Fruit fly (Drosophila melanogaster) whole organism, embryonic: ENCODE data around the gene Slob.

Experiments used
- Asciz ChIP-seq: fragments of 200-800 bp; sonication (Bioruptor generic); optimal IDR thresholded peaks from 2 replicates; lab custom pipeline; 2017; ENCODE audit warnings: missing biosample characterization, mild to moderate bottlenecking, missing genetic modification characterization, missing genetic modification reagents
- Atf6 ChIP-seq: fragments of 200-800 bp; sonication (Bioruptor generic); IDR thresholded peaks from 2 replicates; pipeline ENCODE4 v1.3.6; 2022; ENCODE audit warnings: missing biosample characterization, missing genetic modification characterization
- CG1024 ChIP-seq: fragments of 200-800 bp; sonication (Bioruptor generic); IDR thresholded peaks from 2 replicates; pipeline ENCODE4 v1.3.6; 2022; ENCODE audit warnings: missing biosample characterization, missing genetic modification characterization
- CG1233 ChIP-seq: fragments of 200-800 bp; sonication (Bioruptor generic); optimal IDR thresholded peaks from 4 replicates; lab custom pipeline; 2018; ENCODE audit warnings: missing biosample characterization, mild to moderate bottlenecking, missing genetic modification characterization
- CG14667 ChIP-seq: fragments of 200-800 bp; sonication (Bioruptor generic); IDR thresholded peaks from 2 replicates; pipeline ENCODE4 v1.3.6; 2022; ENCODE audit warnings: missing biosample characterization, missing genetic modification characterization
- CG14710 ChIP-seq: fragments of 200-800 bp; sonication (Bioruptor generic); optimal IDR thresholded peaks from 3 replicates; lab custom pipeline; 2019; ENCODE audit warnings: missing biosample characterization, mild to moderate bottlenecking, missing genetic modification characterization, moderate library complexity
- CG15601 ChIP-seq: fragments of 200-800 bp; sonication (Bioruptor generic); optimal IDR thresholded peaks from 3 replicates; lab custom pipeline; 2019; ENCODE audit warnings: missing biosample characterization, mild to moderate bottlenecking, missing genetic modification characterization, moderate library complexity
- CG15696 ChIP-seq: fragments of 200-800 bp; sonication (Bioruptor generic); optimal IDR thresholded peaks from 2 replicates; lab custom pipeline; 2019; ENCODE audit warnings: missing biosample characterization, mild to moderate bottlenecking, missing genetic modification characterization, moderate library complexity
- CG1603 ChIP-seq: fragments of 200-800 bp; sonication (Bioruptor generic); optimal IDR thresholded peaks from 2 replicates; lab custom pipeline; 2019; ENCODE audit warnings: missing biosample characterization, mild to moderate bottlenecking, missing genetic modification characterization, moderate library complexity
- CG17186 ChIP-seq: fragments of 200-800 bp; sonication (Bioruptor generic); optimal IDR thresholded peaks from 3 replicates; lab custom pipeline; 2017; ENCODE audit warnings: missing biosample characterization, missing genetic modification reagents, missing genetic modification characterization
- CG17568 ChIP-seq: fragments of 200-800 bp; sonication (Bioruptor generic); optimal IDR thresholded peaks from 2 replicates; lab custom pipeline; 2018; ENCODE audit warnings: missing biosample characterization, mild to moderate bottlenecking, missing genetic modification characterization, moderate library complexity
- CG17829 ChIP-seq: fragments of 200-800 bp; optimal IDR thresholded peaks from 2 replicates; lab custom pipeline; 2019; ENCODE audit warnings: missing biosample characterization, mild to moderate bottlenecking, missing genetic modification characterization, moderate library complexity
- CG18262 ChIP-seq: fragments of 200-800 bp; optimal IDR thresholded peaks from 3 replicates; lab custom pipeline; 2019; ENCODE audit warnings: missing biosample characterization, mild to moderate bottlenecking, missing genetic modification characterization, moderate library complexity
- CG18599 ChIP-seq: fragments of 200-800 bp; sonication (Bioruptor generic); optimal IDR thresholded peaks from 3 replicates; lab custom pipeline; 2017; ENCODE audit warnings: missing biosample characterization, missing genetic modification characterization, mild to moderate bottlenecking, moderate library complexity, missing genetic modification reagents
- CG2202 ChIP-seq: fragments of 200-800 bp; sonication (Bioruptor generic); optimal IDR thresholded peaks from 2 replicates; lab custom pipeline; 2018; ENCODE audit warnings: missing biosample characterization, mild to moderate bottlenecking, missing genetic modification characterization
- CG2678 ChIP-seq: fragments of 200-800 bp; sonication (Bioruptor generic); optimal IDR thresholded peaks from 3 replicates; lab custom pipeline; 2019; ENCODE audit warnings: missing biosample characterization, mild to moderate bottlenecking, missing genetic modification characterization, moderate library complexity
- CG33213 ChIP-seq: fragments of 200-800 bp; sonication (Bioruptor generic); optimal IDR thresholded peaks from 3 replicates; lab custom pipeline; 2016; ENCODE audit warnings: missing biosample characterization, missing genetic modification characterization
- CG33557 ChIP-seq: fragments of 200-800 bp; sonication (Bioruptor generic); optimal IDR thresholded peaks from 2 replicates; lab custom pipeline; 2019; ENCODE audit warnings: missing biosample characterization, mild to moderate bottlenecking, missing genetic modification characterization, moderate library complexity
- CG5245 ChIP-seq: fragments of 200-800 bp; sonication (Bioruptor generic); optimal IDR thresholded peaks from 3 replicates; lab custom pipeline; 2016; ENCODE audit warnings: missing biosample characterization, missing genetic modification characterization
- CG6683 ChIP-seq: fragments of 200-800 bp; sonication (Bioruptor generic); optimal IDR thresholded peaks from 2 replicates; lab custom pipeline; 2017; ENCODE audit warnings: missing biosample characterization, mild to moderate bottlenecking, missing genetic modification characterization, missing genetic modification reagents
- CG8290 ChIP-seq, 3 experiments: fragments of 200-800 bp; sonication (Bioruptor generic); optimal IDR thresholded peaks; 2 replicates each; lab custom pipeline; 2016 to 2019; ENCODE audit warnings: missing biosample characterization in 3 of 3, missing genetic modification characterization in 3 of 3, mild to moderate bottlenecking in 2 of 3, moderate library complexity in 1 of 3
- CG9727 ChIP-seq: fragments of 200-800 bp; sonication (Bioruptor generic); optimal IDR thresholded peaks from 3 replicates; lab custom pipeline; 2017; ENCODE audit warnings: missing biosample characterization, mild to moderate bottlenecking, missing genetic modification characterization
- Camta ChIP-seq: fragments of 200-800 bp; sonication (Bioruptor generic); optimal IDR thresholded peaks from 2 replicates; lab custom pipeline; 2016; ENCODE audit warnings: missing biosample characterization, missing genetic modification characterization
- Hmr ChIP-seq: fragments of 200-800 bp; sonication (Bioruptor generic); optimal IDR thresholded peaks from 3 replicates; lab custom pipeline; 2017; ENCODE audit warnings: mild to moderate bottlenecking, missing biosample characterization, missing genetic modification reagents, missing genetic modification characterization
- Meics ChIP-seq: fragments of 200-800 bp; sonication (Bioruptor generic); optimal IDR thresholded peaks from 2 replicates; lab custom pipeline; 2017; ENCODE audit warnings: missing biosample characterization, mild to moderate bottlenecking, missing genetic modification characterization
- PHDP ChIP-seq: fragments of 200-800 bp; sonication (Bioruptor generic); optimal IDR thresholded peaks from 3 replicates; lab custom pipeline; 2018; ENCODE audit warnings: missing biosample characterization, mild to moderate bottlenecking, missing genetic modification characterization, moderate library complexity
- Six4 ChIP-seq: fragments of 200-800 bp; sonication (Bioruptor generic); optimal IDR thresholded peaks from 2 replicates; lab custom pipeline; 2016; ENCODE audit warnings: missing biosample characterization, missing genetic modification characterization
- Sox102F ChIP-seq: fragments of 200-800 bp; sonication (Bioruptor generic); optimal IDR thresholded peaks from 2 replicates; lab custom pipeline; 2018; ENCODE audit warnings: missing biosample characterization, mild to moderate bottlenecking, missing genetic modification characterization, moderate library complexity
- Trl ChIP-seq, 3 experiments: fragments of >200 bp in 2 of 3; fragments of 200-800 bp in 1 of 3; sonication (Bioruptor generic) in 1 of 3; optimal IDR thresholded peaks; 2 replicates in 1 of 3; 3 replicates in 2 of 3; lab custom pipeline; 2016 to 2017; ENCODE audit warnings: missing biosample characterization in 1 of 3, missing genetic modification characterization in 1 of 3
- ara ChIP-seq: fragments of 200-800 bp; sonication (Bioruptor generic); IDR thresholded peaks from 2 replicates; pipeline ENCODE4 v1.3.6; 2022; ENCODE audit warnings: missing biosample characterization, missing genetic modification characterization
- bsh ChIP-seq, 2 experiments: fragments of 200-800 bp; sonication (Bioruptor generic); optimal IDR thresholded peaks; 2 replicates each; lab custom pipeline; 2017 to 2018; ENCODE audit warnings: mild to moderate bottlenecking in 2 of 2, missing biosample characterization in 2 of 2, missing genetic modification characterization in 2 of 2, moderate library complexity in 1 of 2
- cg ChIP-seq: fragments of 200-800 bp; sonication (Bioruptor generic); optimal IDR thresholded peaks from 3 replicates; lab custom pipeline; 2019; ENCODE audit warnings: missing biosample characterization, mild to moderate bottlenecking, missing genetic modification characterization, moderate library complexity
- chm ChIP-seq: fragments of 200-800 bp; sonication (Bioruptor generic); IDR thresholded peaks from 2 replicates; pipeline ENCODE4 v1.3.6; 2022; ENCODE audit warnings: missing biosample characterization, missing genetic modification characterization
- croc ChIP-seq: fragments of 200-800 bp; sonication (Bioruptor generic); conservative IDR thresholded peaks from 3 replicates; pipeline ENCODE4 v1.3.6; 2022; ENCODE audit warnings: missing biosample characterization, missing genetic modification characterization
- fd64A ChIP-seq: fragments of 200-800 bp; sonication (Bioruptor generic); optimal IDR thresholded peaks from 3 replicates; lab custom pipeline; 2018; ENCODE audit warnings: missing biosample characterization, mild to moderate bottlenecking, missing genetic modification characterization
- gem ChIP-seq: fragments of 200-800 bp; sonication (Bioruptor generic); optimal IDR thresholded peaks from 2 replicates; lab custom pipeline; 2019; ENCODE audit warnings: missing biosample characterization, mild to moderate bottlenecking, missing genetic modification characterization, moderate library complexity
- gsb-n ChIP-seq: fragments of 200-800 bp; sonication (Bioruptor generic); optimal IDR thresholded peaks from 3 replicates; lab custom pipeline; 2018; ENCODE audit warnings: missing biosample characterization, mild to moderate bottlenecking, missing genetic modification characterization
- hkb ChIP-seq, 2 experiments: fragments of 200-800 bp in 1 of 2; fragments of >200 bp in 1 of 2; sonication (Bioruptor generic) in 1 of 2; IDR thresholded peaks in 1 of 2; optimal IDR thresholded peaks in 1 of 2; 2 replicates each; pipeline versions ENCODE4 v1.3.6 to Lab custom; 2017 to 2022; ENCODE audit warnings: missing biosample characterization in 1 of 2, missing genetic modification characterization in 1 of 2
- jigr1 ChIP-seq: fragments of 200-800 bp; sonication (Bioruptor generic); IDR thresholded peaks from 3 replicates; pipeline ENCODE4 v1.3.6; 2022; ENCODE audit warnings: missing biosample characterization, missing genetic modification characterization
- kni ChIP-seq: fragments of 200-800 bp; sonication (Bioruptor generic); optimal IDR thresholded peaks from 3 replicates; lab custom pipeline; 2017; ENCODE audit warnings: mild to moderate bottlenecking, missing biosample characterization, missing genetic modification reagents, missing genetic modification characterization
- odd ChIP-seq: fragments of 200-800 bp; sonication (Bioruptor generic); optimal IDR thresholded peaks from 2 replicates; lab custom pipeline; 2017; ENCODE audit warnings: missing biosample characterization, mild to moderate bottlenecking, missing genetic modification characterization
- sc ChIP-seq, 3 experiments: fragments of >200 bp in 2 of 3; fragments of 200-800 bp in 1 of 3; sonication (Bioruptor generic) in 1 of 3; optimal IDR thresholded peaks; 2 replicates in 2 of 3; 3 replicates in 1 of 3; lab custom pipeline; 2017; ENCODE audit warnings: mild to moderate bottlenecking in 1 of 3, missing biosample characterization in 1 of 3, missing genetic modification characterization in 1 of 3, missing genetic modification reagents in 1 of 3
- sens ChIP-seq: fragments of 200-800 bp; sonication (Bioruptor generic); peaks from one replicate; lab custom pipeline; 2016; ENCODE audit warnings: missing biosample characterization, missing genetic modification characterization
- slou ChIP-seq: fragments of 200-800 bp; sonication (Bioruptor generic); optimal IDR thresholded peaks from 3 replicates; lab custom pipeline; 2016; ENCODE audit warnings: missing biosample characterization, missing genetic modification characterization
- sqz ChIP-seq: fragments of 200-800 bp; sonication (Bioruptor generic); optimal IDR thresholded peaks from 3 replicates; lab custom pipeline; 2018; ENCODE audit warnings: missing biosample characterization, mild to moderate bottlenecking, missing genetic modification characterization
- yki ChIP-seq: fragments of >200 bp; optimal IDR thresholded peaks from 3 replicates; lab custom pipeline; 2018
- zfh2 ChIP-seq: fragments of 200-800 bp; sonication (Bioruptor generic); optimal IDR thresholded peaks from 2 replicates; lab custom pipeline; 2016; ENCODE audit warnings: missing biosample characterization, missing genetic modification characterization

Gene Slob

dm6 chr2L:7628382-7628965 is 46.4 kb downstream of the Slob start (continued):
- no peak for TF ChIP-seq Sox102F (GFP tag; lab: Kevin White, UChicago)
- TF ChIP-seq CG2202 (tag; lab: Kevin White, UChicago): peak; percentile 28
- TF ChIP-seq CG18262: peak; percentile 21
- TF ChIP-seq CG18599 (GFP tag; lab: Kevin White, UChicago): peak; percentile 27
- TF ChIP-seq sens (GFP tag; lab: Kevin White, UChicago): peak; percentile 73
- TF ChIP-seq CG1024: no peak
- TF ChIP-seq Trl (optimal IDR thresholded peaks at IDR 0.05; lab: Kevin White, UChicago): no peak
- peak; percentile 24 for TF ChIP-seq Trl (GFP tag; optimal IDR thresholded peaks at IDR 0.05; lab: Kevin White, UChicago)
- TF ChIP-seq sqz (GFP tag; lab: Kevin White, UChicago): peak; percentile 18
- no peak for TF ChIP-seq cg (GFP tag; lab: Kevin White, UChicago)
- TF ChIP-seq CG17186 (GFP tag; lab: Kevin White, UChicago): peak; percentile 5
- peak; percentile 21; the same call in 1 of the 2 replicates for TF ChIP-seq chm (GFP tag; lab: Robert Waterston, UW)
- TF ChIP-seq gem (tag; lab: Kevin White, UChicago): peak; percentile 17
- TF ChIP-seq CG9727: peak; percentile 21
- TF ChIP-seq CG2678: peak; percentile 50
- peak; percentile 38 for TF ChIP-seq Asciz (GFP tag; lab: Kevin White, UChicago)
- peak; percentile 9; the same call in 1 of the 2 replicates for TF ChIP-seq CG14667 (GFP tag; lab: Robert Waterston, UW)
- peak; percentile 21 for TF ChIP-seq gsb-n
- peak in 1 of 2 experiments; percentile 7 for TF ChIP-seq bsh (GFP tag; optimal IDR thresholded peaks at IDR 0.05; lab: Kevin White, UChicago)
- TF ChIP-seq CG6683: peak; percentile 20
- TF ChIP-seq odd (GFP tag; lab: Kevin White, UChicago): peak; percentile 39
- peak; percentile 10 for TF ChIP-seq kni
- 0 out of 2 replicates have a peak, but pooled peaks have one; percentile 10 for TF ChIP-seq Atf6 (GFP tag; lab: Robert Waterston, UW)
- peak; percentile 7 for TF ChIP-seq CG17829 (tag; lab: Kevin White, UChicago)
- peak; percentile 29 for TF ChIP-seq CG1603 (tag; lab: Kevin White, UChicago)
- TF ChIP-seq zfh2 (GFP tag; lab: Kevin White, UChicago): no peak
- TF ChIP-seq CG8290 (GFP tag; optimal IDR thresholded peaks at IDR 0.05; lab: Kevin White, UChicago): no peak
- TF ChIP-seq CG8290 (tag; optimal IDR thresholded peaks at IDR 0.05; lab: Kevin White, UChicago): peak in 1 of 2 experiments; percentile 34
- TF ChIP-seq CG14710 (tag; lab: Kevin White, UChicago): peak; percentile 5
- peak; percentile 33 for TF ChIP-seq Camta (GFP tag; lab: Kevin White, UChicago)
- TF ChIP-seq PHDP (tag; lab: Kevin White, UChicago): peak; percentile 14
- no peak for TF ChIP-seq slou (GFP tag; lab: Kevin White, UChicago)
- no peak for TF ChIP-seq Six4 (GFP tag; lab: Kevin White, UChicago)
- TF ChIP-seq CG33213: peak; percentile 27
- TF ChIP-seq CG15601 (tag; lab: Kevin White, UChicago): peak; percentile 24
- peak; percentile 15 for TF ChIP-seq Hmr (GFP tag; lab: Kevin White, UChicago)
- peak; percentile 31 for TF ChIP-seq CG33557 (GFP tag; lab: Kevin White, UChicago)
- peak; percentile 10 for TF ChIP-seq fd64A
- TF ChIP-seq CG17568 (GFP tag; lab: Kevin White, UChicago): peak; percentile 23
- no peak for TF ChIP-seq croc (GFP tag; lab: Robert Waterston, UW)
- TF ChIP-seq ara (GFP tag; lab: Robert Waterston, UW): 0 out of 2 replicates have a peak, but pooled peaks have one; percentile 39
- TF ChIP-seq CG15696 (tag; lab: Kevin White, UChicago): peak; percentile 48
- TF ChIP-seq sc (optimal IDR thresholded peaks at IDR 0.05; lab: Kevin White, UChicago): no peak
- TF ChIP-seq sc (GFP tag; optimal IDR thresholded peaks at IDR 0.05; lab: Kevin White, UChicago): no peak
- TF ChIP-seq CG5245 (GFP tag; lab: Kevin White, UChicago): peak; percentile 13
- TF ChIP-seq jigr1: no peak
- peak; percentile 27 for TF ChIP-seq CG1233 (GFP tag; lab: Kevin White, UChicago)
- peak; percentile 1 for TF ChIP-seq Meics
- no peak for TF ChIP-seq yki
- TF ChIP-seq hkb (optimal IDR thresholded peaks at IDR 0.05; lab: Kevin White, UChicago): no peak
- TF ChIP-seq hkb (GFP tag; IDR thresholded peaks at IDR 0.05; lab: Robert Waterston, UW): peak; percentile 13; the same call in 1 of the 2 replicates
